Fruit fly (Drosophila melanogaster): ENCODE results near the gene Sf3a1.

The Sf3a1 gene

dm6 chr3R:16985547-16985946 is 16.6 kb downstream of the Sf3a1 start (continued):
- TF ChIP-seq E2f2 (GFP tag; IDR thresholded peaks at IDR 0.05) (no peak), CG17802 (tag; optimal IDR thresholded peaks at IDR 0.05) (no peak), CG7357 (GFP tag; IDR thresholded peaks at IDR 0.05) (no peak), sna (GFP tag; IDR thresholded peaks at IDR 0.05; ENCODE audit: partially characterized antibody) (no peak), CG17361 (GFP tag; IDR thresholded peaks at IDR 0.05) (no peak), Ptx1 (GFP tag; IDR thresholded peaks at IDR 0.05) (peak; percentile 26; the same call in 1 of the 2 replicates), btn (GFP tag; optimal IDR thresholded peaks at IDR 0.05) (no peak), unc-4 (GFP tag; IDR thresholded peaks at IDR 0.05; ENCODE audit: partially characterized antibody) (no peak), wdn (GFP tag; IDR thresholded peaks at IDR 0.05) (no peak), Doc2 (GFP tag; IDR thresholded peaks at IDR 0.05) (no peak), stc (GFP tag; IDR thresholded peaks at IDR 0.05) (no peak), Vsx1 (GFP tag; optimal IDR thresholded peaks at IDR 0.05) (no peak), HLH4C (GFP tag; IDR thresholded peaks at IDR 0.05; ENCODE audit: partially characterized antibody) (no peak), pum (GFP tag; optimal IDR thresholded peaks at IDR 0.05) (no peak), row (GFP tag; IDR thresholded peaks at IDR 0.05) (peak; percentile 45), unpg (GFP tag; optimal IDR thresholded peaks at IDR 0.05) (no peak), CG18619 (GFP tag; optimal IDR thresholded peaks at IDR 0.05) (no peak), sr (GFP tag; IDR thresholded peaks at IDR 0.05) (no peak), CG17912 (GFP tag; optimal IDR thresholded peaks at IDR 0.05) (no peak), luna (GFP tag; optimal IDR thresholded peaks at IDR 0.05) (no peak), zfh1 (GFP tag; IDR thresholded peaks at IDR 0.05) (0 out of 3 replicates have a peak, but pooled peaks have one; percentile 19), Chrac-16 (GFP tag; optimal IDR thresholded peaks at IDR 0.05) (no peak), CG34422 (GFP tag; IDR thresholded peaks at IDR 0.05) (no peak), CG17359 (tag; optimal IDR thresholded peaks at IDR 0.05) (no peak), chn (GFP tag; optimal IDR thresholded peaks at IDR 0.05) (no peak), Elba2 (GFP tag; optimal IDR thresholded peaks at IDR 0.05) (no peak), Sox100B (GFP tag; optimal IDR thresholded peaks at IDR 0.05) (no peak), Myb (GFP tag; optimal IDR thresholded peaks at IDR 0.05) (no peak), Spps (tag; optimal IDR thresholded peaks at IDR 0.05) (no peak), pho (GFP tag; optimal IDR thresholded peaks at IDR 0.05) (no peak), gro (GFP tag; optimal IDR thresholded peaks at IDR 0.05) (no peak), CG10366 (GFP tag; IDR thresholded peaks at IDR 0.05) (no peak), CG11247 (GFP tag; IDR thresholded peaks at IDR 0.05) (no peak), CG2116 (GFP tag; optimal IDR thresholded peaks at IDR 0.05) (no peak), pnt (GFP tag; optimal IDR thresholded peaks at IDR 0.05) (no peak), Dll (GFP tag; IDR thresholded peaks at IDR 0.05; ENCODE audit: partially characterized antibody) (no peak), tap (tag; optimal IDR thresholded peaks at IDR 0.05) (no peak), CG6765 (GFP tag; optimal IDR thresholded peaks at IDR 0.05) (no peak), CG9797 (GFP tag; optimal IDR thresholded peaks at IDR 0.05) (no peak), tio (GFP tag; optimal IDR thresholded peaks at IDR 0.05) (no peak), Awh (GFP tag; IDR thresholded peaks at IDR 0.05) (no peak), CHES-1-like (GFP tag; optimal IDR thresholded peaks at IDR 0.05) (no peak), CG8281 (tag; optimal IDR thresholded peaks at IDR 0.05) (no peak), CG1832 (GFP tag; optimal IDR thresholded peaks at IDR 0.05) (no peak), dysf (GFP tag; IDR thresholded peaks at IDR 0.05) (0 out of 3 replicates have a peak, but pooled peaks have one; percentile 35), CG2120 (GFP tag; optimal IDR thresholded peaks at IDR 0.05) (no peak), C15 (GFP tag; IDR thresholded peaks at IDR 0.05) (no peak), peb (GFP tag; IDR thresholded peaks at IDR 0.05) (no peak), ac (GFP tag; optimal IDR thresholded peaks at IDR 0.05) (no peak), jing (GFP tag; optimal IDR thresholded peaks at IDR 0.05) (no peak), Aef1 (GFP tag; IDR thresholded peaks at IDR 0.05) (no peak), gsb (GFP tag; IDR thresholded peaks at IDR 0.05) (0 out of 2 replicates have a peak, but pooled peaks have one; percentile 14)
